Worm (Caenorhabditis elegans) whole organism, L1 larva: Measurements from ENCODE around the gene fbxc-29.
A peak's percentile ranks its signal among the peaks of the same experiment; 100 is the strongest.
"Not testable (repeated sequence)": the region's sequence is repeated elsewhere in the genome, so short reads cannot be mapped to it uniquely, and the experiment has no call there.

Experiments used
- C04F5.9 ChIP-seq: sonication (generic microtip); optimal IDR thresholded peaks from 2 replicates; lab custom pipeline; 2016; ENCODE audit warnings: missing genetic modification characterization, missing compliant biosample characterization
- F16B12.6 ChIP-seq: fragments of 150-350 bp; optimal IDR thresholded peaks from 2 replicates; lab custom pipeline; 2014; ENCODE audit warnings: missing biosample characterization, missing genetic modification characterization
- ceh-63 ChIP-seq: fragments of 200-800 bp; sonication (Bioruptor generic); optimal IDR thresholded peaks from 2 replicates; lab custom pipeline; 2018; ENCODE audit warnings: mild to moderate bottlenecking, missing genetic modification characterization, missing compliant biosample characterization
- ceh-8 ChIP-seq: fragments of 200-800 bp; sonication (Bioruptor generic); optimal IDR thresholded peaks from 2 replicates; lab custom pipeline; 2018; ENCODE audit warnings: mild to moderate bottlenecking, missing genetic modification characterization, moderate library complexity, missing compliant biosample characterization
- ceh-82 ChIP-seq, 3 experiments: fragments of 150-350 bp in 1 of 3; sonication (generic microtip) in 2 of 3; optimal IDR thresholded peaks; 2 replicates each; lab custom pipeline; 2014 to 2017; ENCODE audit warnings: missing biosample characterization in 3 of 3, missing genetic modification characterization in 3 of 3
- ces-1 ChIP-seq: fragments of 150-350 bp; optimal IDR thresholded peaks from 2 replicates; lab custom pipeline; 2014; ENCODE audit warnings: missing biosample characterization, missing genetic modification reagents, missing genetic modification characterization
- efl-1 ChIP-seq, 4 experiments: fragments of 150-350 bp; optimal IDR thresholded peaks in 3 of 4; peaks in 1 of 4; 1 replicate in 1 of 4; 2 replicates in 3 of 4; lab custom pipeline; 2014; ENCODE audit warnings: missing biosample characterization in 2 of 4, missing genetic modification characterization in 2 of 4, missing genetic modification reagents in 2 of 4
- elt-2 ChIP-seq: sonication (generic microtip); optimal IDR thresholded peaks from 2 replicates; lab custom pipeline; 2016; ENCODE audit warnings: missing genetic modification characterization, mild to moderate bottlenecking, inconsistent platforms, missing compliant biosample characterization, missing genetic modification reagents
- fkh-10 ChIP-seq: sonication (generic microtip); optimal IDR thresholded peaks from 2 replicates; lab custom pipeline; 2017; ENCODE audit warnings: missing biosample characterization, missing genetic modification reagents, missing genetic modification characterization
- fkh-8 ChIP-seq: sonication (generic microtip); optimal IDR thresholded peaks from 2 replicates; lab custom pipeline; 2016; ENCODE audit warnings: mild to moderate bottlenecking, missing genetic modification characterization, missing compliant biosample characterization
- grh-1 ChIP-seq: fragments of 200-800 bp; sonication (Bioruptor generic); IDR thresholded peaks from 2 replicates; pipeline ENCODE4 v1.3.6; 2022; ENCODE audit warnings: missing genetic modification reagents, missing genetic modification characterization, missing compliant biosample characterization
- hlh-17 ChIP-seq: fragments of 200-800 bp; sonication (Bioruptor generic); optimal IDR thresholded peaks from 2 replicates; lab custom pipeline; 2018; ENCODE audit warnings: missing genetic modification characterization, mild to moderate bottlenecking, missing compliant biosample characterization, moderate library complexity, borderline replicate concordance
- irx-1 ChIP-seq: sonication (generic microtip); optimal IDR thresholded peaks from 2 replicates; lab custom pipeline; 2016; ENCODE audit warnings: missing genetic modification characterization, missing compliant biosample characterization
- lin-13 ChIP-seq: fragments of 150-350 bp; optimal IDR thresholded peaks from 2 replicates; lab custom pipeline; 2014; ENCODE audit warnings: missing biosample characterization, missing genetic modification reagents, missing genetic modification characterization
- lin-15B ChIP-seq: fragments of 150-350 bp; sonication (generic microtip); optimal IDR thresholded peaks from 3 replicates; lab custom pipeline; 2014; ENCODE audit warnings: missing biosample characterization, missing genetic modification characterization
- lir-3 ChIP-seq: sonication (generic microtip); optimal IDR thresholded peaks from 2 replicates; lab custom pipeline; 2016; ENCODE audit warnings: mild to moderate bottlenecking, missing genetic modification characterization, moderate library complexity, missing compliant biosample characterization; ENCODE audit not compliant: poor library complexity
- lsy-2 ChIP-seq, 2 experiments: fragments of 150-350 bp; optimal IDR thresholded peaks; 2 replicates each; lab custom pipeline; 2014; ENCODE audit warnings: missing biosample characterization in 2 of 2, missing genetic modification characterization in 2 of 2
- mab-9 ChIP-seq: fragments of 200-800 bp; sonication (Bioruptor generic); IDR thresholded peaks from 2 replicates; pipeline ENCODE4 v1.3.6; 2022; ENCODE audit warnings: missing genetic modification reagents, missing genetic modification characterization, missing compliant biosample characterization
- mdl-1 ChIP-seq, 2 experiments: fragments of 150-350 bp; optimal IDR thresholded peaks; 2 replicates each; lab custom pipeline; 2014 to 2017; ENCODE audit warnings: missing biosample characterization in 2 of 2, missing genetic modification characterization in 2 of 2, inconsistent platforms in 1 of 2
- mef-2 ChIP-seq: fragments of 150-350 bp; optimal IDR thresholded peaks from 2 replicates; lab custom pipeline; 2014; ENCODE audit warnings: missing biosample characterization, missing genetic modification characterization
- mep-1 ChIP-seq: fragments of 150-350 bp; optimal IDR thresholded peaks from 2 replicates; lab custom pipeline; 2014; ENCODE audit warnings: missing biosample characterization, missing genetic modification characterization
- nhr-11 ChIP-seq: fragments of 150-350 bp; optimal IDR thresholded peaks from 2 replicates; lab custom pipeline; 2014; ENCODE audit warnings: missing biosample characterization, missing genetic modification characterization
- nhr-237 ChIP-seq: fragments of 150-350 bp; optimal IDR thresholded peaks from 2 replicates; lab custom pipeline; 2014; ENCODE audit warnings: missing biosample characterization, missing genetic modification characterization
- skn-1 ChIP-seq: fragments of 150-350 bp; optimal IDR thresholded peaks from 2 replicates; lab custom pipeline; 2014; ENCODE audit warnings: missing biosample characterization, missing genetic modification characterization
- snu-23 ChIP-seq: sonication (generic microtip); optimal IDR thresholded peaks from 2 replicates; lab custom pipeline; 2016; ENCODE audit warnings: missing genetic modification characterization, missing compliant biosample characterization
- unc-130 ChIP-seq: fragments of 150-350 bp; optimal IDR thresholded peaks from 2 replicates; lab custom pipeline; 2017; ENCODE audit warnings: missing biosample characterization, missing genetic modification characterization, inconsistent platforms
- unc-62 ChIP-seq: fragments of 150-350 bp; optimal IDR thresholded peaks from 2 replicates; lab custom pipeline; 2014; ENCODE audit warnings: missing biosample characterization, missing genetic modification reagents, missing genetic modification characterization
- unc-98 ChIP-seq: fragments of 200-800 bp; sonication (Bioruptor generic); IDR thresholded peaks from 2 replicates; pipeline ENCODE4 v1.3.6; 2022; ENCODE audit warnings: missing genetic modification characterization, missing compliant biosample characterization
- xbp-1 ChIP-seq: sonication (generic microtip); optimal IDR thresholded peaks from 2 replicates; lab custom pipeline; 2016; ENCODE audit warnings: missing genetic modification characterization, missing compliant biosample characterization
- zip-4 ChIP-seq: fragments of 200-800 bp; sonication (Bioruptor generic); optimal IDR thresholded peaks from 2 replicates; lab custom pipeline; 2018; ENCODE audit warnings: mild to moderate bottlenecking, missing genetic modification characterization, moderate library complexity, missing compliant biosample characterization

The fbxc-29 gene

ce11 chrII:923521-923920 lies 7.6 kb downstream of the fbxc-29 start, which contains the start of gene fbxc-28:
Gene fbxc-28 (plus strand): TSS chrII:923821.
- TF ChIP-seq ces-1 (GFP tag; lab: Kevin White, UChicago) (no peak), mab-9 (no peak), elt-2 (tag; lab: Kevin White, UChicago) (no peak), efl-1 (optimal IDR thresholded peaks at IDR 0.05; lab: Kevin White, UChicago) (no peak), efl-1 (GFP tag; optimal IDR thresholded peaks at IDR 0.05 in 1 of 2; lab: Kevin White, UChicago) (peak in 1 of 2 experiments; percentile 17), C04F5.9 (no peak), lsy-2 (tag; optimal IDR thresholded peaks at IDR 0.05; lab: Kevin White, UChicago) (no peak), irx-1 (no peak)

- no peak for TF ChIP-seq efl-1 (optimal IDR thresholded peaks at IDR 0.05; lab: Kevin White, UChicago)
- TF ChIP-seq efl-1 (GFP tag; optimal IDR thresholded peaks at IDR 0.05 in 1 of 2; lab: Kevin White, UChicago) = peak in 1 of 2 experiments; percentile 15
- no peak for TF ChIP-seq unc-62
- no peak for TF ChIP-seq grh-1 (GFP tag; lab: Robert Waterston, UW)
- no peak for TF ChIP-seq lin-13 (GFP tag; lab: Kevin White, UChicago)
- no peak for TF ChIP-seq nhr-237
- TF ChIP-seq ceh-8 (GFP tag; lab: Kevin White, UChicago) = no peak
- TF ChIP-seq, all 84 proteins: peak for 1
Measured at ce11 chrII:927331-927730, 11.5 kb downstream of the fbxc-29 start, which contains the start of gene R07C3.13. Gene R07C3.13 (minus strand): TSS chrII:927431.

ce11 chrII:930871-931270 lies 15.0 kb downstream of the fbxc-29 start, which contains the start of gene fbxc-34:
Gene fbxc-34 (plus strand): TSS chrII:931171.
- not testable (repeated sequence) for TF ChIP-seq nhr-11; zip-4 (GFP tag; lab: Kevin White, UChicago); ceh-8 (GFP tag; lab: Kevin White, UChicago)
- TF ChIP-seq, all 84 proteins: peak for 0; not testable (repeated sequence) for 84

- TF ChIP-seq efl-1 (optimal IDR thresholded peaks at IDR 0.05; lab: Kevin White, UChicago) (no peak), efl-1 (GFP tag; optimal IDR thresholded peaks at IDR 0.05 in 1 of 2; lab: Kevin White, UChicago) (peak in 1 of 2 experiments; percentile 6), ceh-63 (no peak), ces-1 (GFP tag; lab: Kevin White, UChicago) (no peak), F16B12.6 (tag; lab: Kevin White, UChicago) (no peak), ceh-82 (tag; optimal IDR thresholded peaks at IDR 0.05; lab: Kevin White, UChicago) (no peak), snu-23 (GFP tag; lab: Kevin White, UChicago) (no peak), lin-15B (tag; lab: Kevin White, UChicago) (no peak), hlh-17 (GFP tag; lab: Kevin White, UChicago) (no peak)
Measured at ce11 chrII:932718-933117, 16.8 kb downstream of the fbxc-29 start, which contains the start of gene acs-15. Gene acs-15 (plus strand): TSS chrII:933018.

- TF ChIP-seq fkh-10 (GFP tag; lab: Kevin White, UChicago) (no peak), fkh-8 (tag; lab: Kevin White, UChicago) (no peak), mef-2 (tag; lab: Kevin White, UChicago) (no peak), lir-3 (no peak), skn-1 (tag; lab: Kevin White, UChicago) (no peak), mep-1 (tag; lab: Kevin White, UChicago) (no peak), unc-130 (tag; lab: Kevin White, UChicago) (no peak)
Measured at ce11 chrII:937265-937664, 21.4 kb downstream of the fbxc-29 start.

ce11 chrII:938549-938948 lies 22.7 kb downstream of the fbxc-29 start, which contains the start of gene R07C3.3:
Gene R07C3.3 (plus strand): TSS chrII:938849.
- TF ChIP-seq xbp-1 (no peak), mdl-1 (tag; optimal IDR thresholded peaks at IDR 0.05; lab: Kevin White, UChicago) (no peak), unc-98 (GFP tag; lab: Robert Waterston, UW) (no peak)
